Worm (Caenorhabditis elegans) whole organism, mixed stage, embryonic: ENCODE data around the gene F13D12.5.
A peak's percentile ranks its signal among the peaks of the same experiment; 100 is the strongest.

ENCODE experiments used
- M03D4.4 ChIP-seq: sonication (generic microtip); optimal IDR thresholded peaks from 2 replicates; lab custom pipeline; 2017; ENCODE audit warnings: mild to moderate bottlenecking, missing genetic modification characterization, missing compliant biosample characterization
- bed-3 ChIP-seq: fragments of 200-800 bp; sonication (Bioruptor generic); optimal IDR thresholded peaks from 3 replicates; lab custom pipeline; 2018; ENCODE audit warnings: mild to moderate bottlenecking, missing genetic modification characterization, moderate library complexity, missing compliant biosample characterization
- ceh-43 ChIP-seq: fragments of 200-800 bp; sonication (Bioruptor generic); optimal IDR thresholded peaks from 2 replicates; lab custom pipeline; 2018; ENCODE audit warnings: mild to moderate bottlenecking, missing genetic modification characterization, moderate library complexity, missing compliant biosample characterization
- ceh-83 ChIP-seq: fragments of 200-800 bp; sonication (Bioruptor generic); optimal IDR thresholded peaks from 2 replicates; lab custom pipeline; 2018; ENCODE audit warnings: mild to moderate bottlenecking, missing genetic modification characterization, missing compliant biosample characterization
- ces-1 ChIP-seq: fragments of 150-350 bp; optimal IDR thresholded peaks from 2 replicates; lab custom pipeline; 2014; ENCODE audit warnings: missing biosample characterization, missing genetic modification reagents, missing genetic modification characterization
- cnd-1 ChIP-seq: fragments of 200-800 bp; sonication (Bioruptor generic); optimal IDR thresholded peaks from 2 replicates; lab custom pipeline; 2018; ENCODE audit warnings: mild to moderate bottlenecking, missing genetic modification characterization, missing compliant biosample characterization
- drap-1 ChIP-seq: fragments of 200-800 bp; sonication (Bioruptor generic); optimal IDR thresholded peaks from 3 replicates; lab custom pipeline; 2018; ENCODE audit warnings: mild to moderate bottlenecking, missing genetic modification characterization, missing compliant biosample characterization
- elt-1 ChIP-seq: sonication (generic microtip); optimal IDR thresholded peaks from 2 replicates; lab custom pipeline; 2017; ENCODE audit warnings: missing genetic modification characterization, mild to moderate bottlenecking, missing compliant biosample characterization, antibody characterized with exemption, moderate library complexity, borderline replicate concordance; ENCODE audit not compliant: insufficient read depth
- elt-3 ChIP-seq: fragments of 150-350 bp; optimal IDR thresholded peaks from 2 replicates; lab custom pipeline; 2014; ENCODE audit warnings: missing biosample characterization, missing genetic modification characterization
- flh-1 ChIP-seq: fragments of 200-800 bp; sonication (Bioruptor generic); optimal IDR thresholded peaks from 2 replicates; lab custom pipeline; 2018; ENCODE audit warnings: mild to moderate bottlenecking, missing genetic modification characterization, moderate library complexity, missing compliant biosample characterization
- ham-2 ChIP-seq: fragments of 200-800 bp; sonication (Bioruptor generic); optimal IDR thresholded peaks from 2 replicates; lab custom pipeline; 2018; ENCODE audit warnings: mild to moderate bottlenecking, missing genetic modification characterization, missing compliant biosample characterization
- hlh-1 ChIP-seq: fragments of 150-350 bp; optimal IDR thresholded peaks from 2 replicates; lab custom pipeline; 2014; ENCODE audit warnings: missing biosample characterization, missing genetic modification reagents, missing genetic modification characterization
- lin-13 ChIP-seq: fragments of 150-350 bp; optimal IDR thresholded peaks from 2 replicates; lab custom pipeline; 2014; ENCODE audit warnings: missing biosample characterization, missing genetic modification characterization
- lin-32 ChIP-seq: fragments of 200-800 bp; sonication (Bioruptor generic); optimal IDR thresholded peaks from 2 replicates; lab custom pipeline; 2018; ENCODE audit warnings: mild to moderate bottlenecking, missing genetic modification characterization, missing compliant biosample characterization
- lsy-2 ChIP-seq: fragments of 150-350 bp; optimal IDR thresholded peaks from 2 replicates; lab custom pipeline; 2014; ENCODE audit warnings: missing biosample characterization, missing genetic modification characterization
- mep-1 ChIP-seq: fragments of 150-350 bp; optimal IDR thresholded peaks from 2 replicates; lab custom pipeline; 2017; ENCODE audit warnings: missing biosample characterization, missing genetic modification reagents, missing genetic modification characterization, inconsistent platforms
- mls-2 ChIP-seq: sonication (generic microtip); optimal IDR thresholded peaks from 2 replicates; lab custom pipeline; 2016; ENCODE audit warnings: mild to moderate bottlenecking, missing genetic modification characterization, moderate library complexity, missing compliant biosample characterization
- nhr-12 ChIP-seq: fragments of 150-350 bp; optimal IDR thresholded peaks from 2 replicates; lab custom pipeline; 2014; ENCODE audit warnings: missing biosample characterization, missing genetic modification characterization
- nhr-2 ChIP-seq: fragments of 150-350 bp; optimal IDR thresholded peaks from 2 replicates; lab custom pipeline; 2014; ENCODE audit warnings: missing biosample characterization, missing genetic modification characterization
- nhr-237 ChIP-seq: fragments of 150-350 bp; optimal IDR thresholded peaks from 2 replicates; lab custom pipeline; 2014; ENCODE audit warnings: missing biosample characterization, missing genetic modification characterization
- nhr-28 ChIP-seq: fragments of 150-350 bp; optimal IDR thresholded peaks from 2 replicates; lab custom pipeline; 2014; ENCODE audit warnings: missing biosample characterization, missing genetic modification characterization
- nhr-76 ChIP-seq: sonication (generic microtip); optimal IDR thresholded peaks from 2 replicates; lab custom pipeline; 2017; ENCODE audit warnings: missing biosample characterization, missing genetic modification characterization
- sem-2 ChIP-seq: fragments of 200-800 bp; sonication (Bioruptor generic); optimal IDR thresholded peaks from 2 replicates; lab custom pipeline; 2018; ENCODE audit warnings: mild to moderate bottlenecking, missing genetic modification characterization, missing compliant biosample characterization
- sptf-1 ChIP-seq: sonication (generic microtip); optimal IDR thresholded peaks from 2 replicates; lab custom pipeline; 2017; ENCODE audit warnings: mild to moderate bottlenecking, missing genetic modification characterization, moderate library complexity, missing compliant biosample characterization
- tbx-8 ChIP-seq: fragments of 200-800 bp; sonication (Bioruptor generic); optimal IDR thresholded peaks from 2 replicates; lab custom pipeline; 2018; ENCODE audit warnings: mild to moderate bottlenecking, missing genetic modification characterization, moderate library complexity, missing compliant biosample characterization
- unc-120 ChIP-seq: sonication (generic microtip); optimal IDR thresholded peaks from 2 replicates; lab custom pipeline; 2017; ENCODE audit warnings: missing genetic modification characterization, missing compliant biosample characterization; ENCODE audit not compliant: poor library complexity, severe bottlenecking
- unc-62 ChIP-seq: fragments of 150-350 bp; optimal IDR thresholded peaks from 2 replicates; lab custom pipeline; 2014; ENCODE audit warnings: missing biosample characterization, missing genetic modification reagents, missing genetic modification characterization
- ztf-11 ChIP-seq: fragments of 150-350 bp; optimal IDR thresholded peaks from 2 replicates; lab custom pipeline; 2014; ENCODE audit warnings: missing biosample characterization, missing genetic modification characterization

Gene F13D12.5

DNA sequence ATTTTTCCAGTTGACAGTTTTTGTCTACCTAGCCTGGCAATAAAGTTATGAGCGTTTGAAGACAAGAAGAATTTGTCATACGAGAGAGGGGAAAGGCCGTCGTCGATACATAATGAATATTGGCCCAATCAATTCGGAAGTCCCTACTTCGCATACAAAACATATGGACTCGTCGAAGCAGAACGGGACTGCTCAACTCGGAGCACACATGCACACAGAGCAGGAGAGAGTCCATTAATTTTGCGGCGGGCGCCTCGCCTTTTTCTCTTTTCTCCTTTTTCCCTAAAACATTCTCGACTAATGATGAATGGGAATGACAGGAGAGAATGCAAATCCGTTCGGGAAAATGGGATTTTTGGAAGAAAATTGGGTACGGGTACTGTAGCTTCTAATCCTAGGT is 5.9 kb downstream of the F13D12.5 start, which contains the start of gene F13D12.8:
F13D12.8 (minus strand) TSS at position 82 of the 400 bp plus-strand sequence.
- TF ChIP-seq ces-1 (GFP tag; lab: Kevin White, UChicago) (peak; percentile 39), unc-120 (tag; lab: Kevin White, UChicago) (no peak)
- TF ChIP-seq, all 35 proteins: peak for 1

DNA sequence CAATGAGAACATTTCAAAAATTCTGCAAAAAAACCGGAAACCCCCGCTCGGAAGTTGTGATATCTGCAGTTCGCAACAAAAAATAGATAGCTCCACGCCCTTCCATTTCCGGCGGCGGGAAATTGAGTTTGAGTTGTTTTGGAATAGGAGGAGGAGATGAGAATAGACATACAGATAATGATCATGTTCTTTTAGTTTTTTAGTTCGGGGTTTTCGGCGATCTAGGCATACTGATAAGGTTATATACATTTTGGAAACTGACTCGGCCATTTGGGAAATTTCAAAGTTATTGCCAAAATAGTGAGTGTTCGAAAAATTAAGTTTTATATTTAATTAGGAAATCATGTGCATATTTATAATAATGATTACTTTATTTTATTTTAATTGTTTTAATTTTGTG is 7.2 kb downstream of the F13D12.5 start:
- TF ChIP-seq sem-2 (GFP tag; lab: Kevin White, UChicago) (no peak), flh-1 (GFP tag; lab: Kevin White, UChicago) (no peak), elt-1 (tag; lab: Kevin White, UChicago) (peak; percentile 53)

DNA sequence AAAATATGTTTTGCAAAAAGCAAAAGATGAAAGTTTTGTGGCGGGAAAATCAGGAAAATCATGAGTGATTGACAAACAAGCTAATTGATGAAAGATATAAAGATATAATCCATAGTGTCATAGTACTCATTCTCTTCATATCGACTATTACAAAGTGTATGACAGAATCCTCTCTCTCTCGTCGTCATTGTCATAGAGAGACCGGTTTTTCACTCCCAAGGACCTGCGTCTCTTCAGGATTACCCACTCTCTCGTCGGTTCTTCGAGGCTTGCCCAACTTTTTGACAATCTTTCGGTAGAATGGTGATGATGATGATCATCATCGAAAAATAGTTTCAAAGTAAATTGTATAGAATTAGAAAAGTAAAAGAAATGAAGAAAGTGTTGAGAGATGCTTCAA is 10.7 kb downstream of the F13D12.5 start:
- TF ChIP-seq nhr-2 (tag; lab: Kevin White, UChicago) (no peak), unc-120 (tag; lab: Kevin White, UChicago) (peak; percentile 29), unc-62 (peak; percentile 87)

DNA sequence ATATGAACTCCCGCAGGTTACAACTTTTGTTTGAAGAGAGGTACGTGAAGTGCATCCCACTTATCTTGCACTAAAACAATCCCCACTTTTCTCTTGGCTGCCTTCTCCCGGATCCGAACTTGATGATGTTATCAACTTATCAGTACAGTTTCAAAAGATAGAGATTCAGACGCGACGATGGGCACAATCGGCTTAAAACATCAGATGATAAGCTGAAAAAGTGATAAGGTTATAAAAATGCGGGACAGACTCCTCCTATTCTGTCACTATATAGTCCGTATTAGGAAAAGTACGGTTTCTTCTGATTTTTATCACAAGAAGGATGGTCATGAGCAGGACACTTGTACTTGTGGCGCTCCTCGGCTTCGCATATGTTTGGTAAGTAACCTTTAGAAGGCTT is 12.6 kb downstream of the F13D12.5 start, which contains the start of gene ctsa-1.2:
ctsa-1.2 (plus strand) TSS at position 160 of the 400 bp plus-strand sequence.
- no peak for TF ChIP-seq lin-32
- no peak for TF ChIP-seq ham-2 (GFP tag; lab: Kevin White, UChicago)
- TF ChIP-seq sem-2 (GFP tag; lab: Kevin White, UChicago), result no peak

DNA sequence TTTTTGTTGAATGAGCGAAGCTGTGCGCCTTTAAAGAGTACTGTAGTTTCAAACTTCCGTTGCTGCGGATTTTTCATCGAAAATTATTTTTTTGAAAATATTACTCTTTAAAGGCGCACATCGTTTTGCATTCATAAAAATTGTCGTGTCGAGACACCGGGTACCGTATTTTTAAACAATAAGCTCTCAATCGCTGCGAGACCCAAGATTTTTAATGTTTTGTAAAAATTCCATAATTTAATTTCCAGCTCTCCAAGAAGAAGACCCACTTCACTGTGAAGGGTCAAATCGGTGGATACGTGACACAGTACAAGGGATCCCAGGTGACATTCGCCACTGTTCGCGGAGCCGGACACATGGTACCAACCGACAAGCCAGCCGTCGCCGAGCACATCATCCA is 15.7 kb downstream of the F13D12.5 start:
- TF ChIP-seq unc-120 (tag; lab: Kevin White, UChicago) (no peak), lin-13 (tag; lab: Kevin White, UChicago) (no peak), flh-1 (GFP tag; lab: Kevin White, UChicago) (no peak), tbx-8 (GFP tag; lab: Kevin White, UChicago) (no peak), ces-1 (GFP tag; lab: Kevin White, UChicago) (peak; percentile 11), nhr-28 (no peak), elt-3 (tag; lab: Kevin White, UChicago) (no peak), nhr-76 (no peak), hlh-1 (tag; lab: Kevin White, UChicago) (no peak)

DNA sequence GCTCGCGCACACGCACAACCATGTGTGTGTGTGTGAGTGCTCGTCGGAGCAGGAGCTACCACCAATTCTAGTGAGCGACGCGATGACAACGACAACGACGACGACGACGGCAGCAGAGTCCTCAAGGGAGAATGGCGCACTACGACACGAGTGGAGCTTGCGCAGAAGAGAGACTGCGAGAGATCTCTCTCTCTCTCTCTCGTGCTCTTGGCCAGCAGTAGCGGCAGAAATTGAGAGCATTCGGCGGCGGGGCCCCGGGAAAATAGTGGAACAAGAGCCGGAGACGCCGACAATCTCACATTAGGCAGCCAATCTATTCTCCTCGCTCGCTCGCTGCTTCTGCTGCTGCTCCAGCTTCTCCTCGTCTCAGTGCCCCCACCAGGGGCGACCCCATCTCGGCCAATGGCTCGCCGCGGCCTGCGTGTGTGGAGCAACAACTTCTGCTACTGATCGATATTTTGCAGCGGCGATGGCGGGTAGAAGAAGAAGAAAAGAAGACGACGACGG is 20.2 kb downstream of the F13D12.5 start:
- TF ChIP-seq drap-1 (GFP tag; lab: Kevin White, UChicago) (peak; percentile 22), ces-1 (GFP tag; lab: Kevin White, UChicago) (peak; percentile 38), sptf-1 (tag; lab: Kevin White, UChicago) (peak; percentile 82), unc-120 (tag; lab: Kevin White, UChicago) (peak; percentile 82), nhr-12 (tag; lab: Kevin White, UChicago) (no peak), ztf-11 (peak; percentile 17), unc-62 (peak; percentile 36), flh-1 (GFP tag; lab: Kevin White, UChicago) (peak; percentile 51), sem-2 (GFP tag; lab: Kevin White, UChicago) (no peak), nhr-28 (no peak), ceh-83 (GFP tag; lab: Kevin White, UChicago) (peak; percentile 64), lin-13 (tag; lab: Kevin White, UChicago) (no peak), mls-2 (peak; percentile 74), bed-3 (peak; percentile 26), lsy-2 (tag; lab: Kevin White, UChicago) (peak; percentile 23), lin-32 (peak; percentile 27), elt-1 (tag; lab: Kevin White, UChicago) (no peak), M03D4.4 (peak; percentile 43), cnd-1 (tag; lab: Kevin White, UChicago) (peak; percentile 39), nhr-237 (peak; percentile 33)
- TF ChIP-seq, all 35 proteins: peak for 15

DNA sequence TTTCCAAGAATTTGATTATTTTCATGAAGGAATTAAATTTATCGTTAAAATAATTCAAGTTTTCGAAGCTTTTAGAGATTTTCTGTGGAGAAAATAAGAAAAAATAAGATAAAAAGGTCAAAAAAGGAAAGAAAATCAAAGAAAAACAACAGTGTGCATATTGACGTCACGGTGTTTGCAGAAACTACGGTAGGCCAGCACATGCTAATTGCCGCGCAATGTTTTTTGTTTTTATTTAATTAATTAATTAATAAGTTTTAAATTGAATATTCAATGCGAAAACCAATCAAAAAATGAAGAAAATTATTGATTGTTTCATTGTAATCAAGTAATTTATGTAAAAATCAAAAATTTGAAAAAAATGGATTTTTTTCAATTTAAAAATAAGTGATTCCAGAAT is 21.3 kb downstream of the F13D12.5 start:
- TF ChIP-seq mep-1, result peak; percentile 10
- TF ChIP-seq nhr-237, result no peak
- peak; percentile 93 for TF ChIP-seq lsy-2 (tag; lab: Kevin White, UChicago)
- peak; percentile 59 for TF ChIP-seq ces-1 (GFP tag; lab: Kevin White, UChicago)
- peak; percentile 17 for TF ChIP-seq ceh-43
